Fruit fly (Drosophila melanogaster): ENCODE measurements around the gene RpL35.

The RpL35 gene

dm6 chrX:5678178-5678470 is 5.9 kb downstream of the RpL35 start:
- no peak for TF ChIP-seq dmrt93B (GFP tag; optimal IDR thresholded peaks at IDR 0.05)
- TF ChIP-seq N (GFP tag; optimal IDR thresholded peaks at IDR 0.05) = no peak
- no peak for TF ChIP-seq HLH106 (tag; optimal IDR thresholded peaks at IDR 0.05)
- TF ChIP-seq Hr78 (GFP tag; optimal IDR thresholded peaks at IDR 0.05) = no peak
- no peak for TF ChIP-seq Sp1 (GFP tag; optimal IDR thresholded peaks at IDR 0.05)
- no peak for TF ChIP-seq Abd-B (GFP tag; optimal IDR thresholded peaks at IDR 0.05)
- peak; percentile 4 for TF ChIP-seq sv (GFP tag; optimal IDR thresholded peaks at IDR 0.05)

DNA sequence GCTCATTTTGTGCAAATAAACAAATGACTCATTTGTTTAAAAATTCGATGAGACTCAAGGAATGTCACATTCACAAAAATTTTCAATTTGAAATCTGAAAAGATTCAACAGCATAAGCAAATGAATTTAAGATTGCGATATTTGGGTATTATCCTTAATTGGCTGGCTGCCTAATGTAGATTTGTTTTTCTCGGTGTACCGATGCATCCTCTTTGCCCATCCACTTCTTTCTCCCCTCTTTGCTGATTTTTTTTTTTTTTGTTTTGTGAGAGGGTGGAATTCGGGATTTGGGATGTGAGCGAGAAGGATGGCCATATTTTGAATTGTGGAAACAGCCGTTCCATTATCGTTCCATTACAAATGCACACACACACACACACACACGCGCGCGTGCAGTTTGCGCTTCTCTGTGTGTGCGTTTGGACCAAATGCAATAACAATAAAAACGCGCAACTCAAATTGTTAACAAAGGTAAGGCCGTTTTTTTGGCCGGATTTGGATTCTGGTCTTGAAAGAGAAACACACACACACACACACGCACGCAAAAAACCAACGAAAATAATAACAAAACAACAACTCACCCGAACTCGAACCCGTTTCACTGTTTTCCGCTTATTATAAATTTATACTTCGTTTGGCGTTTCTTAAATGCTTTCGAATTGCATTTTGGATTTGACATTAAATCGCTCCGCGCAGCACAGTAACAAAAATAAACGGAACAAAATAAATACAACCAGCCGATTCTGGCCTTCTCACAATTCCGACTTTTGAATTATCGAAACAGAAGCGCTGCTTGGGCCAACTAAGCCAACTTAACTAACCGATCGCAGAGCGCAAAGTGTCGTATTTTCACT is 7.1 kb downstream of the RpL35 start:
- TF ChIP-seq rgr (GFP tag; optimal IDR thresholded peaks at IDR 0.05) (peak; percentile 70), h (GFP tag; optimal IDR thresholded peaks at IDR 0.05) (peak; percentile 75), CG9705 (GFP tag; optimal IDR thresholded peaks at IDR 0.05) (peak; percentile 15), CG32264 (GFP tag; optimal IDR thresholded peaks at IDR 0.05) (peak; percentile 21), Jra (GFP tag; optimal IDR thresholded peaks at IDR 0.05) (peak; percentile 55), dl (GFP tag; optimal IDR thresholded peaks at IDR 0.05; ENCODE audit: insufficient read depth in 1 of 2, partially characterized antibody in 2 of 2) (no peak), Vsx2 (GFP tag; optimal IDR thresholded peaks at IDR 0.05; ENCODE audit: partially characterized antibody) (no peak), Dfd (GFP tag; optimal IDR thresholded peaks at IDR 0.05) (peak; percentile 35), OdsH (GFP tag; optimal IDR thresholded peaks at IDR 0.05) (peak; percentile 77), fru (GFP tag; optimal IDR thresholded peaks at IDR 0.05) (peak; percentile 80), lola (GFP tag; optimal IDR thresholded peaks at IDR 0.05) (no peak), sage (GFP tag; optimal IDR thresholded peaks at IDR 0.05) (no peak), woc (GFP tag; optimal IDR thresholded peaks at IDR 0.05) (peak; percentile 74), dmrt93B (GFP tag; optimal IDR thresholded peaks at IDR 0.05) (peak; percentile 46), pan (optimal IDR thresholded peaks at IDR 0.05) (no peak), foxo (GFP tag; optimal IDR thresholded peaks at IDR 0.05) (peak in 1 of 2 experiments; percentile 84), tai (GFP tag; optimal IDR thresholded peaks at IDR 0.05) (no peak), Hr83 (GFP tag; optimal IDR thresholded peaks at IDR 0.05; ENCODE audit: poor library complexity, severe bottlenecking) (no peak), br (GFP tag; optimal IDR thresholded peaks at IDR 0.05) (peak; percentile 64), psq (GFP tag; optimal IDR thresholded peaks at IDR 0.05) (peak; percentile 67), Sp1 (GFP tag; optimal IDR thresholded peaks at IDR 0.05) (peak; percentile 72), jim (GFP tag; optimal IDR thresholded peaks at IDR 0.05) (peak; percentile 71), ey (GFP tag; optimal IDR thresholded peaks at IDR 0.05) (peak; percentile 77), HLH106 (tag; optimal IDR thresholded peaks at IDR 0.05) (peak; percentile 61)

- no peak for TF ChIP-seq dl (GFP tag; optimal IDR thresholded peaks at IDR 0.05; ENCODE audit: insufficient read depth in 1 of 2, partially characterized antibody in 2 of 2)
- TF ChIP-seq GATAd (GFP tag; optimal IDR thresholded peaks at IDR 0.05) = no peak
- no peak for TF ChIP-seq Dfd (GFP tag; optimal IDR thresholded peaks at IDR 0.05)
- TF ChIP-seq Dif (GFP tag; optimal IDR thresholded peaks at IDR 0.05; ENCODE audit: partially characterized antibody) = no peak
- no peak for TF ChIP-seq sv (GFP tag; optimal IDR thresholded peaks at IDR 0.05)
- TF ChIP-seq jim (GFP tag; optimal IDR thresholded peaks at IDR 0.05) = no peak
- no peak for TF ChIP-seq Vsx2 (GFP tag; optimal IDR thresholded peaks at IDR 0.05; ENCODE audit: partially characterized antibody)
- TF ChIP-seq CG32264 (GFP tag; optimal IDR thresholded peaks at IDR 0.05) = no peak
- TF ChIP-seq foxo (GFP tag; optimal IDR thresholded peaks at IDR 0.05) = no peak
These were observed 7.9 kb downstream of the RpL35 start, which contains the start of the genes Tre1 and Gr5a for dm6 chrX:5679933-5680667. TSS of gene Tre1 (minus strand) at chrX:5679977. TSS of gene Gr5a (plus strand) at chrX:5680617.

dm6 chrX:5682940-5683339 is 10.7 kb downstream of the RpL35 start, which contains the start of gene CG42449:
TSS of gene CG42449 (plus strand) at chrX:5683240.
- TF ChIP-seq psq (GFP tag; optimal IDR thresholded peaks at IDR 0.05) (no peak), foxo (GFP tag; optimal IDR thresholded peaks at IDR 0.05) (no peak), sv (GFP tag; optimal IDR thresholded peaks at IDR 0.05) (no peak), CG32264 (GFP tag; optimal IDR thresholded peaks at IDR 0.05) (no peak), Hr78 (GFP tag; optimal IDR thresholded peaks at IDR 0.05) (no peak), Hr83 (GFP tag; optimal IDR thresholded peaks at IDR 0.05; ENCODE audit: poor library complexity, severe bottlenecking) (no peak), Jra (GFP tag; optimal IDR thresholded peaks at IDR 0.05) (no peak), Dfd (GFP tag; optimal IDR thresholded peaks at IDR 0.05) (no peak), HLH106 (tag; optimal IDR thresholded peaks at IDR 0.05) (no peak), brk (GFP tag; optimal IDR thresholded peaks at IDR 0.05) (no peak), tai (GFP tag; optimal IDR thresholded peaks at IDR 0.05) (no peak), CrebA (GFP tag; optimal IDR thresholded peaks at IDR 0.05; ENCODE audit: borderline replicate concordance) (no peak), Mio (GFP tag; optimal IDR thresholded peaks at IDR 0.05) (no peak), dmrt93B (GFP tag; optimal IDR thresholded peaks at IDR 0.05) (no peak), Myc (optimal IDR thresholded peaks at IDR 0.05) (no peak), dl (GFP tag; optimal IDR thresholded peaks at IDR 0.05; ENCODE audit: insufficient read depth in 1 of 2, partially characterized antibody in 2 of 2) (no peak), ey (GFP tag; optimal IDR thresholded peaks at IDR 0.05) (no peak)
